Worm (Caenorhabditis elegans) whole organism, young adult: Measurements from ENCODE around the gene T20D3.14.
A peak's percentile ranks its signal among the peaks of the same experiment; 100 is the strongest.

Source experiments
- F33H1.4 ChIP-seq: fragments of 200-800 bp; sonication (Bioruptor generic); IDR thresholded peaks from 2 replicates; pipeline ENCODE4 v1.3.6; 2022; ENCODE audit warnings: missing genetic modification reagents, missing genetic modification characterization, missing compliant biosample characterization
- ama-1 ChIP-seq, 3 experiments: fragments of 150-350 bp in 1 of 3; sonication (generic microtip) in 2 of 3; optimal IDR thresholded peaks; 2 replicates each; lab custom pipeline; 2014 to 2018; ENCODE audit warnings: missing biosample characterization in 2 of 3, missing genetic modification characterization in 2 of 3, missing genetic modification reagents in 2 of 3
- bed-1 ChIP-seq: fragments of 200-800 bp; sonication (Bioruptor generic); IDR thresholded peaks from 2 replicates; pipeline ENCODE4 v1.3.6; 2022; ENCODE audit warnings: missing genetic modification reagents, missing genetic modification characterization, missing compliant biosample characterization
- bed-2 ChIP-seq: fragments of 200-800 bp; sonication (Bioruptor generic); IDR thresholded peaks from 2 replicates; pipeline ENCODE4 v1.3.6; 2022; ENCODE audit warnings: missing genetic modification reagents, missing genetic modification characterization, missing compliant biosample characterization
- ceh-40 ChIP-seq: fragments of 200-800 bp; sonication (Bioruptor generic); IDR thresholded peaks from 2 replicates; pipeline ENCODE4 v1.3.6; 2022; ENCODE audit warnings: missing genetic modification characterization, missing compliant biosample characterization
- ets-4 ChIP-seq: fragments of 200-800 bp; sonication (Bioruptor generic); optimal IDR thresholded peaks from 2 replicates; lab custom pipeline; 2018; ENCODE audit warnings: mild to moderate bottlenecking, missing genetic modification characterization, missing compliant biosample characterization
- hmg-1.2 ChIP-seq: fragments of 200-800 bp; sonication (Bioruptor generic); IDR thresholded peaks from 2 replicates; pipeline ENCODE4 v1.3.6; 2022; ENCODE audit warnings: missing genetic modification reagents, missing genetic modification characterization, missing compliant biosample characterization
- nhr-179 ChIP-seq: sonication (generic microtip); optimal IDR thresholded peaks from 2 replicates; lab custom pipeline; 2016; ENCODE audit warnings: mild to moderate bottlenecking, missing genetic modification characterization, missing compliant biosample characterization
- snpc-4 ChIP-seq, 5 experiments: fragments of 150-350 bp in 1 of 5; sonication (generic microtip) in 4 of 5; optimal IDR thresholded peaks; 2 replicates each; lab custom pipeline; 2014 to 2018; ENCODE audit warnings: missing genetic modification characterization in 5 of 5, missing biosample characterization in 3 of 5, antibody characterized with exemption in 2 of 5, mild to moderate bottlenecking in 2 of 5, missing compliant biosample characterization in 2 of 5, missing genotype in 2 of 5, moderate library complexity in 2 of 5, missing genetic modification reagents in 1 of 5
- sptf-2 ChIP-seq: fragments of 200-800 bp; sonication (Bioruptor generic); optimal IDR thresholded peaks from 2 replicates; lab custom pipeline; 2018; ENCODE audit warnings: mild to moderate bottlenecking, missing genetic modification characterization, missing compliant biosample characterization
- tlf-1 ChIP-seq: fragments of 200-800 bp; sonication (Bioruptor generic); optimal IDR thresholded peaks from 2 replicates; lab custom pipeline; 2018; ENCODE audit warnings: mild to moderate bottlenecking, missing genetic modification characterization, missing compliant biosample characterization
- ztf-26 ChIP-seq: sonication (generic microtip); optimal IDR thresholded peaks from 2 replicates; lab custom pipeline; 2017; ENCODE audit warnings: missing genetic modification characterization, missing compliant biosample characterization

DNA sequence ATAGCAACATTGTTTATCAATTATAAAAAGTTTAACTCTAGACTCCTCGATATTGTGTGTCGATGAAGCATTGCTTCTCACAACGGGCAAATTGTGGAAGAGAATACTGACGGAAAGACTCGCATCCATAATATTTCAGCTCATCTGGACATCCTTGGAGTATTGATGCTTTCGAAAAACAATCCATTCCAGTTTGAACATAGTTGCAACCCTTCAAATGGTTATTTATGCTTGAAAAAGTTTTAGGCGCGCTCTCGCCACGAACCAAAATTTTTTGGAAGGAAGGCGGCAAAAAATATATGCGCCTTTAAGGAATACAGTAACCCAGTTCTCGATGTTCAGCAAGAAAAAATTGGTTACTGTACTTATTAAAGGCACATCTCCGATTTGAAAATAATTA, 13.2 kb downstream of the T20D3.14 start:
- no peak for TF ChIP-seq ztf-26 (tag; lab: Kevin White, UChicago)
- no peak for TF ChIP-seq F33H1.4 (GFP tag; lab: Robert Waterston, UW)
- TF ChIP-seq ama-1 (optimal IDR thresholded peaks at IDR 0.05; lab: Kevin White, UChicago), result peak; percentile 66
- TF ChIP-seq ama-1 (GFP tag; optimal IDR thresholded peaks at IDR 0.05; lab: Kevin White, UChicago), result no peak
- TF ChIP-seq bed-1 (GFP tag; lab: Robert Waterston, UW), result no peak
- no peak for TF ChIP-seq snpc-4 (GFP tag; optimal IDR thresholded peaks at IDR 0.05; lab: Kevin White, UChicago)
- peak in 1 of 4 experiments; percentile 2 for TF ChIP-seq snpc-4 (tag; optimal IDR thresholded peaks at IDR 0.05; lab: Kevin White, UChicago)
- TF ChIP-seq ets-4 (GFP tag; lab: Kevin White, UChicago), result no peak
- TF ChIP-seq bed-2 (GFP tag; lab: Robert Waterston, UW), result no peak
- no peak for TF ChIP-seq tlf-1 (GFP tag; lab: Kevin White, UChicago)
- peak; percentile 29; the same call in 1 of the 2 replicates for TF ChIP-seq hmg-1.2
- TF ChIP-seq sptf-2 (GFP tag; lab: Kevin White, UChicago), result no peak
- TF ChIP-seq ceh-40 (GFP tag; lab: Robert Waterston, UW), result no peak
- TF ChIP-seq nhr-179 (tag; lab: Kevin White, UChicago), result no peak
